Fruit fly (Drosophila melanogaster) whole organism, embryonic: ENCODE measurements around the gene CG8563.
A peak's percentile ranks its signal among the peaks of the same experiment; 100 is the strongest.

Experiments
- MTF-1 ChIP-seq: fragments of 200-800 bp; sonication (Bioruptor generic); optimal IDR thresholded peaks from 2 replicates; lab custom pipeline; 2018; ENCODE audit warnings: missing biosample characterization, mild to moderate bottlenecking, missing genetic modification characterization, borderline replicate concordance
- crp ChIP-seq, 2 experiments: fragments of 200-800 bp; sonication (Bioruptor generic); optimal IDR thresholded peaks; 2 replicates in 1 of 2; 3 replicates in 1 of 2; lab custom pipeline; 2017; ENCODE audit warnings: missing biosample characterization in 2 of 2, missing genetic modification characterization in 2 of 2, mild to moderate bottlenecking in 1 of 2, moderate library complexity in 1 of 2
- jumu ChIP-seq: fragments of 200-800 bp; sonication (Bioruptor generic); optimal IDR thresholded peaks from 3 replicates; lab custom pipeline; 2016; ENCODE audit warnings: missing biosample characterization, missing genetic modification characterization
- luna ChIP-seq: fragments of 200-800 bp; sonication (Bioruptor generic); optimal IDR thresholded peaks from 2 replicates; lab custom pipeline; 2016; ENCODE audit warnings: missing biosample characterization, missing genetic modification characterization

DNA sequence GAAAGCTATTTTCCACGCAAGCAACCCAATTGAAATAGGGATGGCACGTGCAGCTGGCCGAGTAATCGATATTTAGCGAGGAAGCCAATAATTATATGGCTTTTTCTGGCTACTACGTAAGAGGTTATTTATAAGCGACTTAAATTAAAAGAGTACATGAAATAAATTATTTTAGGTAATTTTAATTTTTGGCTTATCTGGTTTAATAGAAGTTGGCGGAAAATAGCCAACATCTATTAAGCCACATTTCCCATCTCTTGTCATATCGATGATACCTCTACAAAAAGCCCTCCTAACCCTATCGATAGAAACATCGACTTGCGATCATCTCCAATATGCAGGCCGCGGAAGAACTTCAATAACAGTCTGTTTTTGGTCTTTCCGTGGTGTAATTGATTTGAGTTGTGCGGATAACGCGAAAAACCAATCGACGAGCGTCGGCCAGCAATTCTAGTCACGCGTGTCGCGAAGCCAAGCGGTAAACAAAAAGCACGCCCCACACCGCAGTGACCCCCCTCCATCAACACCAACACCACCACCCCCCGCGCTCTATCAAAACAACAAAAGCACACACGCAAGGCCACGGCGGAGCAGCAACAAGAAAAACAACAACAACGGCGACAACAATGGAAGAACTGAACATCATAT is 42.4 kb upstream of the CG8563 start, which contains the start of the genes Srp19 and qm:
- TF ChIP-seq jumu (GFP tag; lab: Kevin White, UChicago): peak; percentile 64
- no peak for TF ChIP-seq MTF-1 (GFP tag; lab: Kevin White, UChicago)
- TF ChIP-seq crp (GFP tag; optimal IDR thresholded peaks at IDR 0.05; lab: Kevin White, UChicago): no peak
- TF ChIP-seq luna: peak; percentile 17
